Fruit fly (Drosophila melanogaster) whole organism, adult: Measurements from ENCODE around the gene CG33169.

Experiments used
- CG11617 ChIP-seq: fragments of 200-800 bp; sonication (Bioruptor generic); optimal IDR thresholded peaks from 2 replicates; lab custom pipeline; 2017; ENCODE audit warnings: mild to moderate bottlenecking, missing biosample characterization, missing genetic modification reagents, missing genetic modification characterization
- CG12768 ChIP-seq: fragments of 200-800 bp; sonication (Bioruptor generic); optimal IDR thresholded peaks from 2 replicates; lab custom pipeline; 2017; ENCODE audit warnings: missing biosample characterization, missing genetic modification characterization, mild to moderate bottlenecking, moderate library complexity, missing genetic modification reagents
- CG14711 ChIP-seq: fragments of 200-800 bp; sonication (Bioruptor generic); optimal IDR thresholded peaks from 2 replicates; lab custom pipeline; 2018; ENCODE audit warnings: missing biosample characterization, mild to moderate bottlenecking, missing genetic modification characterization, moderate library complexity
- CG1620 ChIP-seq: fragments of 200-800 bp; sonication (Bioruptor generic); optimal IDR thresholded peaks from 2 replicates; lab custom pipeline; 2016; ENCODE audit warnings: missing biosample characterization, missing genetic modification characterization
- CG33017 ChIP-seq: fragments of 200-800 bp; sonication (Bioruptor generic); optimal IDR thresholded peaks from 2 replicates; lab custom pipeline; 2018; ENCODE audit warnings: missing biosample characterization, mild to moderate bottlenecking, missing genetic modification characterization, moderate library complexity
- CG5204 ChIP-seq: fragments of 200-800 bp; sonication (Bioruptor generic); optimal IDR thresholded peaks from 2 replicates; lab custom pipeline; 2016; ENCODE audit warnings: missing biosample characterization, missing genetic modification characterization
- CG7045 ChIP-seq: fragments of 200-800 bp; sonication (Bioruptor generic); optimal IDR thresholded peaks from 2 replicates; lab custom pipeline; 2017; ENCODE audit warnings: missing biosample characterization, mild to moderate bottlenecking, missing genetic modification characterization
- CG7101 ChIP-seq: fragments of 200-800 bp; sonication (Bioruptor generic); optimal IDR thresholded peaks from 2 replicates; lab custom pipeline; 2018; ENCODE audit warnings: missing biosample characterization, mild to moderate bottlenecking, missing genetic modification characterization, moderate library complexity
- Clk ChIP-seq: fragments of 200-800 bp; sonication (Bioruptor generic); optimal IDR thresholded peaks from 2 replicates; lab custom pipeline; 2017; ENCODE audit warnings: missing biosample characterization, missing genetic modification characterization
- Crg-1 ChIP-seq: fragments of 200-800 bp; sonication (Bioruptor generic); optimal IDR thresholded peaks from 2 replicates; lab custom pipeline; 2016; ENCODE audit warnings: missing biosample characterization, missing genetic modification characterization
- Hr96 ChIP-seq: fragments of 200-800 bp; sonication (Bioruptor generic); optimal IDR thresholded peaks from 2 replicates; lab custom pipeline; 2016; ENCODE audit warnings: missing biosample characterization, missing genetic modification characterization
- Mnt ChIP-seq: fragments of 200-800 bp; sonication (Bioruptor generic); optimal IDR thresholded peaks from 2 replicates; lab custom pipeline; 2016; ENCODE audit warnings: missing biosample characterization, mild to moderate bottlenecking, missing genetic modification characterization
- bab1 ChIP-seq: fragments of 200-800 bp; sonication (Bioruptor generic); optimal IDR thresholded peaks from 3 replicates; lab custom pipeline; 2019; ENCODE audit warnings: missing biosample characterization, mild to moderate bottlenecking, missing genetic modification characterization, moderate library complexity
- cic ChIP-seq: fragments of 200-800 bp; sonication (Bioruptor generic); optimal IDR thresholded peaks from 2 replicates; lab custom pipeline; 2017; ENCODE audit warnings: missing biosample characterization, mild to moderate bottlenecking, missing genetic modification characterization, moderate library complexity
- kay ChIP-seq: fragments of 200-800 bp; sonication (Bioruptor generic); peaks from one replicate; lab custom pipeline; 2016; ENCODE audit warnings: missing biosample characterization, missing genetic modification characterization, borderline replicate concordance
- ovo ChIP-seq: fragments of 200-800 bp; sonication (Bioruptor generic); optimal IDR thresholded peaks from 2 replicates; lab custom pipeline; 2016; ENCODE audit warnings: missing biosample characterization, missing genetic modification characterization
- pad ChIP-seq: fragments of 200-800 bp; sonication (Bioruptor generic); optimal IDR thresholded peaks from 3 replicates; lab custom pipeline; 2017; ENCODE audit warnings: missing biosample characterization, missing genetic modification characterization, mild to moderate bottlenecking, moderate library complexity, missing genetic modification reagents
- tj ChIP-seq: fragments of 200-800 bp; sonication (Bioruptor generic); optimal IDR thresholded peaks from 3 replicates; lab custom pipeline; 2017; ENCODE audit warnings: missing biosample characterization, mild to moderate bottlenecking, missing genetic modification characterization, moderate library complexity
- toe ChIP-seq: fragments of 200-800 bp; sonication (Bioruptor generic); optimal IDR thresholded peaks from 2 replicates; lab custom pipeline; 2016; ENCODE audit warnings: missing biosample characterization, missing genetic modification characterization

Gene CG33169

dm6 chr3L:22901612-22902011 is 37.9 kb downstream of the CG33169 start, which contains the start of gene BoYb:
Gene BoYb (plus strand): TSS chr3L:22901912.
- TF ChIP-seq CG1620 (no peak), pad (GFP tag; lab: Kevin White, UChicago) (no peak), CG7045 (GFP tag; lab: Kevin White, UChicago) (no peak), Mnt (GFP tag; lab: Kevin White, UChicago) (no peak), CG14711 (tag; lab: Kevin White, UChicago) (no peak), Clk (GFP tag; lab: Kevin White, UChicago) (no peak), CG7101 (tag; lab: Kevin White, UChicago) (no peak), CG5204 (GFP tag; lab: Kevin White, UChicago) (no peak), CG12768 (GFP tag; lab: Kevin White, UChicago) (no peak), kay (GFP tag; lab: Kevin White, UChicago) (no peak), CG11617 (GFP tag; lab: Kevin White, UChicago) (no peak), Crg-1 (no peak), ovo (GFP tag; lab: Kevin White, UChicago) (no peak), toe (GFP tag; lab: Kevin White, UChicago) (no peak), bab1 (GFP tag; lab: Kevin White, UChicago) (no peak), tj (no peak)

- peak; percentile 91 for TF ChIP-seq CG12768 (GFP tag; lab: Kevin White, UChicago)
- TF ChIP-seq CG14711 (tag; lab: Kevin White, UChicago), result no peak
- TF ChIP-seq bab1 (GFP tag; lab: Kevin White, UChicago), result no peak
- TF ChIP-seq Hr96 (GFP tag; lab: Kevin White, UChicago), result no peak
- TF ChIP-seq pad (GFP tag; lab: Kevin White, UChicago), result no peak
Measured at dm6 chr3L:22909325-22909904, 45.8 kb downstream of the CG33169 start.

dm6 chr3L:22909914-22910541 is 46.4 kb downstream of the CG33169 start, which contains the start of gene CG12768:
Gene CG12768 (plus strand): TSS chr3L:22910491.
- TF ChIP-seq Mnt (GFP tag; lab: Kevin White, UChicago), result no peak
- no peak for TF ChIP-seq CG7045 (GFP tag; lab: Kevin White, UChicago)
- no peak for TF ChIP-seq CG12768 (GFP tag; lab: Kevin White, UChicago)
- no peak for TF ChIP-seq CG1620
- TF ChIP-seq CG14711 (tag; lab: Kevin White, UChicago), result no peak
- TF ChIP-seq CG7101 (tag; lab: Kevin White, UChicago), result no peak
- no peak for TF ChIP-seq cic (GFP tag; lab: Kevin White, UChicago)
- no peak for TF ChIP-seq tj
- no peak for TF ChIP-seq ovo (GFP tag; lab: Kevin White, UChicago)
- no peak for TF ChIP-seq Hr96 (GFP tag; lab: Kevin White, UChicago)
- TF ChIP-seq CG33017 (tag; lab: Kevin White, UChicago), result no peak
- TF ChIP-seq bab1 (GFP tag; lab: Kevin White, UChicago), result no peak
- TF ChIP-seq kay (GFP tag; lab: Kevin White, UChicago), result no peak
- no peak for TF ChIP-seq Clk (GFP tag; lab: Kevin White, UChicago)
- TF ChIP-seq pad (GFP tag; lab: Kevin White, UChicago), result no peak
- TF ChIP-seq toe (GFP tag; lab: Kevin White, UChicago), result no peak
